Fruit fly (Drosophila melanogaster) whole organism, embryonic: ENCODE results near the gene CG7694.

ENCODE experiments used
- Bgb ChIP-seq: fragments of 200-800 bp; sonication (Bioruptor generic); IDR thresholded peaks from 2 replicates; pipeline ENCODE4 v1.3.6; 2022; ENCODE audit warnings: missing biosample characterization, missing genetic modification characterization; ENCODE audit not compliant: partially characterized antibody
- CG10274 ChIP-seq: fragments of 200-800 bp; sonication (Bioruptor generic); optimal IDR thresholded peaks from 3 replicates; lab custom pipeline; 2017; ENCODE audit warnings: missing biosample characterization, mild to moderate bottlenecking, missing genetic modification characterization
- CG11504 ChIP-seq: fragments of 200-800 bp; sonication (Bioruptor generic); optimal IDR thresholded peaks from 3 replicates; lab custom pipeline; 2019; ENCODE audit warnings: missing biosample characterization, mild to moderate bottlenecking, missing genetic modification characterization, moderate library complexity
- CG12071 ChIP-seq: fragments of 200-800 bp; sonication (Bioruptor generic); optimal IDR thresholded peaks from 3 replicates; lab custom pipeline; 2018; ENCODE audit warnings: missing biosample characterization, mild to moderate bottlenecking, missing genetic modification characterization
- CG15514 ChIP-seq: fragments of 200-800 bp; sonication (Bioruptor generic); optimal IDR thresholded peaks from 3 replicates; lab custom pipeline; 2017; ENCODE audit warnings: missing biosample characterization, missing genetic modification characterization, mild to moderate bottlenecking, moderate library complexity, missing genetic modification reagents
- CG17361 ChIP-seq: fragments of 200-800 bp; sonication (Bioruptor generic); IDR thresholded peaks from 3 replicates; pipeline ENCODE4 v1.3.6; 2022; ENCODE audit warnings: missing biosample characterization, missing genetic modification characterization
- CG17568 ChIP-seq: fragments of 200-800 bp; sonication (Bioruptor generic); optimal IDR thresholded peaks from 2 replicates; lab custom pipeline; 2018; ENCODE audit warnings: missing biosample characterization, mild to moderate bottlenecking, missing genetic modification characterization, moderate library complexity
- CG17829 ChIP-seq: fragments of 200-800 bp; optimal IDR thresholded peaks from 2 replicates; lab custom pipeline; 2019; ENCODE audit warnings: missing biosample characterization, mild to moderate bottlenecking, missing genetic modification characterization, moderate library complexity
- CG18619 ChIP-seq: fragments of 200-800 bp; sonication (Bioruptor generic); optimal IDR thresholded peaks from 3 replicates; lab custom pipeline; 2017; ENCODE audit warnings: missing biosample characterization, mild to moderate bottlenecking, missing genetic modification characterization
- CG2202 ChIP-seq: fragments of 200-800 bp; sonication (Bioruptor generic); optimal IDR thresholded peaks from 2 replicates; lab custom pipeline; 2018; ENCODE audit warnings: missing biosample characterization, mild to moderate bottlenecking, missing genetic modification characterization
- CG32767 ChIP-seq: fragments of 200-800 bp; sonication (Bioruptor generic); IDR thresholded peaks from 2 replicates; pipeline ENCODE4 v1.3.6; 2022; ENCODE audit warnings: missing biosample characterization, missing genetic modification characterization
- CG3281 ChIP-seq: fragments of 200-800 bp; sonication (Bioruptor generic); optimal IDR thresholded peaks from 3 replicates; lab custom pipeline; 2017; ENCODE audit warnings: missing biosample characterization, mild to moderate bottlenecking, missing genetic modification characterization
- CG6175 ChIP-seq: fragments of 200-800 bp; sonication (Bioruptor generic); IDR thresholded peaks from 3 replicates; pipeline ENCODE4 v1.3.6; 2022; ENCODE audit warnings: missing biosample characterization, missing genetic modification characterization
- CG6765 ChIP-seq: fragments of 200-800 bp; sonication (Bioruptor generic); optimal IDR thresholded peaks from 3 replicates; lab custom pipeline; 2017; ENCODE audit warnings: missing biosample characterization, mild to moderate bottlenecking, missing genetic modification characterization
- CG6791 ChIP-seq: fragments of 200-800 bp; sonication (Bioruptor generic); IDR thresholded peaks from 3 replicates; pipeline ENCODE4 v1.3.6; 2022; ENCODE audit warnings: missing biosample characterization, missing genetic modification characterization; ENCODE audit not compliant: partially characterized antibody
- CG7357 ChIP-seq: fragments of 200-800 bp; sonication (Bioruptor generic); IDR thresholded peaks from 3 replicates; pipeline ENCODE4 v1.3.6; 2022; ENCODE audit warnings: missing biosample characterization, missing genetic modification characterization
- Eip74EF ChIP-seq, 2 experiments: fragments of 200-800 bp in 1 of 2; fragments of >200 bp in 1 of 2; sonication (Bioruptor generic) in 1 of 2; optimal IDR thresholded peaks; 2 replicates each; lab custom pipeline; 2017 to 2019; ENCODE audit warnings: missing biosample characterization in 2 of 2, missing genetic modification characterization in 2 of 2, mild to moderate bottlenecking in 1 of 2, moderate library complexity in 1 of 2
- Gsc ChIP-seq: fragments of 200-800 bp; sonication (Bioruptor generic); IDR thresholded peaks from 2 replicates; pipeline ENCODE4 v1.3.6; 2022; ENCODE audit warnings: missing biosample characterization, missing genetic modification characterization
- HLHmδ ChIP-seq: fragments of 200-800 bp; sonication (Bioruptor generic); optimal IDR thresholded peaks from 2 replicates; lab custom pipeline; 2018; ENCODE audit warnings: missing biosample characterization, mild to moderate bottlenecking, missing genetic modification characterization, moderate library complexity
- HmgD ChIP-seq: fragments of 200-800 bp; sonication (Bioruptor generic); optimal IDR thresholded peaks from 3 replicates; lab custom pipeline; 2016; ENCODE audit warnings: missing biosample characterization, missing genetic modification characterization
- Hr39 ChIP-seq: fragments of >200 bp; optimal IDR thresholded peaks from 2 replicates; lab custom pipeline; 2017
- MTF-1 ChIP-seq: fragments of 200-800 bp; sonication (Bioruptor generic); optimal IDR thresholded peaks from 2 replicates; lab custom pipeline; 2018; ENCODE audit warnings: missing biosample characterization, mild to moderate bottlenecking, missing genetic modification characterization, borderline replicate concordance
- Meics ChIP-seq: fragments of 200-800 bp; sonication (Bioruptor generic); optimal IDR thresholded peaks from 2 replicates; lab custom pipeline; 2017; ENCODE audit warnings: missing biosample characterization, mild to moderate bottlenecking, missing genetic modification characterization
- NC2β ChIP-seq: fragments of 200-800 bp; sonication (Bioruptor generic); optimal IDR thresholded peaks from 2 replicates; lab custom pipeline; 2016; ENCODE audit warnings: missing biosample characterization, missing genetic modification characterization
- NK7.1 ChIP-seq: fragments of 200-800 bp; sonication (Bioruptor generic); optimal IDR thresholded peaks from 3 replicates; lab custom pipeline; 2016; ENCODE audit warnings: missing biosample characterization, missing genetic modification characterization
- Oli ChIP-seq: fragments of 200-800 bp; sonication (Bioruptor generic); optimal IDR thresholded peaks from 2 replicates; lab custom pipeline; 2018; ENCODE audit warnings: missing biosample characterization, mild to moderate bottlenecking, missing genetic modification characterization, moderate library complexity
- Poxn ChIP-seq: fragments of 200-800 bp; sonication (Bioruptor generic); IDR thresholded peaks from 2 replicates; pipeline ENCODE4 v1.3.6; 2022; ENCODE audit warnings: missing biosample characterization, missing genetic modification characterization
- Scr ChIP-seq: fragments of 200-800 bp; sonication (Bioruptor generic); IDR thresholded peaks from 2 replicates; pipeline ENCODE4 v1.3.6; 2022; ENCODE audit warnings: missing biosample characterization, missing genetic modification characterization; ENCODE audit not compliant: partially characterized antibody
- Trl ChIP-seq, 3 experiments: fragments of >200 bp in 2 of 3; fragments of 200-800 bp in 1 of 3; sonication (Bioruptor generic) in 1 of 3; optimal IDR thresholded peaks; 2 replicates in 1 of 3; 3 replicates in 2 of 3; lab custom pipeline; 2016 to 2017; ENCODE audit warnings: missing biosample characterization in 1 of 3, missing genetic modification characterization in 1 of 3
- ac ChIP-seq: fragments of 200-800 bp; sonication (Bioruptor generic); optimal IDR thresholded peaks from 3 replicates; lab custom pipeline; 2017; ENCODE audit warnings: missing biosample characterization, mild to moderate bottlenecking, missing genetic modification characterization
- bab2 ChIP-seq: fragments of 200-800 bp; sonication (Bioruptor generic); optimal IDR thresholded peaks from 2 replicates; lab custom pipeline; 2016; ENCODE audit warnings: missing biosample characterization, missing genetic modification characterization
- bcd ChIP-seq: fragments of 200-800 bp; sonication (Bioruptor generic); optimal IDR thresholded peaks from 2 replicates; lab custom pipeline; 2017; ENCODE audit warnings: missing biosample characterization, mild to moderate bottlenecking, missing genetic modification characterization
- bigmax ChIP-seq: fragments of 200-800 bp; sonication (Bioruptor generic); optimal IDR thresholded peaks from 2 replicates; lab custom pipeline; 2018; ENCODE audit warnings: missing biosample characterization, mild to moderate bottlenecking, missing genetic modification characterization
- bowl ChIP-seq: fragments of 200-800 bp; sonication (Bioruptor generic); IDR thresholded peaks from 2 replicates; pipeline ENCODE4 v1.3.6; 2022; ENCODE audit warnings: missing biosample characterization, missing genetic modification characterization
- dan ChIP-seq: fragments of 200-800 bp; sonication (Bioruptor generic); IDR thresholded peaks from 2 replicates; pipeline ENCODE4 v1.3.6; 2022; ENCODE audit warnings: missing biosample characterization, missing genetic modification characterization
- en ChIP-seq: fragments of 200-800 bp; sonication (Bioruptor generic); optimal IDR thresholded peaks from 2 replicates; lab custom pipeline; 2016; ENCODE audit warnings: missing biosample characterization, missing genetic modification characterization
- fd64A ChIP-seq: fragments of 200-800 bp; sonication (Bioruptor generic); optimal IDR thresholded peaks from 3 replicates; lab custom pipeline; 2018; ENCODE audit warnings: missing biosample characterization, mild to moderate bottlenecking, missing genetic modification characterization
- jumu ChIP-seq: fragments of 200-800 bp; sonication (Bioruptor generic); optimal IDR thresholded peaks from 3 replicates; lab custom pipeline; 2016; ENCODE audit warnings: missing biosample characterization, missing genetic modification characterization
- lmd ChIP-seq: fragments of 200-800 bp; sonication (Bioruptor generic); IDR thresholded peaks from 2 replicates; pipeline ENCODE4 v1.3.6; 2022; ENCODE audit warnings: missing biosample characterization, missing genetic modification characterization
- nerfin-1 ChIP-seq: fragments of 200-800 bp; sonication (Bioruptor generic); optimal IDR thresholded peaks from 3 replicates; lab custom pipeline; 2019; ENCODE audit warnings: missing biosample characterization, mild to moderate bottlenecking, missing genetic modification characterization, moderate library complexity
- nerfin-2 ChIP-seq: fragments of 200-800 bp; sonication (Bioruptor generic); IDR thresholded peaks from 2 replicates; pipeline ENCODE4 v1.3.6; 2022; ENCODE audit warnings: missing biosample characterization, missing genetic modification characterization; ENCODE audit not compliant: partially characterized antibody
- pb ChIP-seq: fragments of 200-800 bp; sonication (Bioruptor generic); optimal IDR thresholded peaks from 3 replicates; lab custom pipeline; 2016; ENCODE audit warnings: missing biosample characterization, missing genetic modification characterization
- pnt ChIP-seq: fragments of 200-800 bp; sonication (Bioruptor generic); optimal IDR thresholded peaks from 3 replicates; lab custom pipeline; 2016; ENCODE audit warnings: missing biosample characterization, missing genetic modification characterization
- pros ChIP-seq: fragments of 200-800 bp; sonication (Bioruptor generic); optimal IDR thresholded peaks from 3 replicates; lab custom pipeline; 2019; ENCODE audit warnings: missing biosample characterization, mild to moderate bottlenecking, missing genetic modification characterization, moderate library complexity
- sc ChIP-seq, 3 experiments: fragments of >200 bp in 2 of 3; fragments of 200-800 bp in 1 of 3; sonication (Bioruptor generic) in 1 of 3; optimal IDR thresholded peaks; 2 replicates in 2 of 3; 3 replicates in 1 of 3; lab custom pipeline; 2017; ENCODE audit warnings: mild to moderate bottlenecking in 1 of 3, missing biosample characterization in 1 of 3, missing genetic modification characterization in 1 of 3, missing genetic modification reagents in 1 of 3
- sens-2 ChIP-seq: fragments of 200-800 bp; sonication (Bioruptor generic); IDR thresholded peaks from 2 replicates; pipeline ENCODE4 v1.3.6; 2022; ENCODE audit warnings: missing biosample characterization, missing genetic modification characterization
- tgo ChIP-seq: fragments of 200-800 bp; sonication (Bioruptor generic); IDR thresholded peaks from 3 replicates; pipeline ENCODE4 v1.3.6; 2022; ENCODE audit warnings: missing biosample characterization, missing genetic modification characterization
- vnd ChIP-seq: fragments of 200-800 bp; sonication (Bioruptor generic); IDR thresholded peaks from 3 replicates; pipeline ENCODE4 v1.3.6; 2022; ENCODE audit warnings: missing biosample characterization, missing genetic modification characterization; ENCODE audit not compliant: partially characterized antibody
- z ChIP-seq: fragments of 200-800 bp; sonication (Bioruptor generic); IDR thresholded peaks from 3 replicates; pipeline ENCODE4 v1.3.6; 2022; ENCODE audit warnings: missing biosample characterization, missing genetic modification characterization

The CG7694 gene

DNA sequence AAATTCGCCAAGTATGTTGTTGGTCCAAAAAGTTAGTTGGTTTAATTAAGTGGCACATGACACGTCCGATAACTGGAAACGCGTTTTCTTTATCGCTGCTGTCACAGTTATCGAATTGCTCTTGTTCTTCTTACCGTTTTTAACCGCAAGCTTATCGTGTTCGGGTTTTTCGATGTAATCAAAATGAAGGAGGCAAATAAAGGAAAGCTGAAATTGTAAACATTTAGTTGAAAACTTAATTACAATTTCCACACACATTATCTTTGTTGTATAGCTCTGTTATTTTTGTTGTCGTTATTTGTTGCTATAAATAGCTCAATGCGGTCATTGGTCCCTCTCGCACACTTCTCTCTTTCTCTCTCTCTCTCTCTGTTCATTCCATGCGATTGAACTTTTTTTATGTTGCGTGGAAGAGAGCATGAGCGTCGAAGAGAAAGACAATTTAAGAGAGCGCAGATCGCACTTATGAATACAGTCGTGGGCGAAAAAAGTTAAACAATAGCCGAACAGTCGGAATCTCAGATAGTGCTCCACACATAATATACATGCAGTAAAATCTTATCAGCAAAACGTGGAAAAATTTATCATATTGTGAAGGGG lies 12.5 kb downstream of the CG7694 start (continued):
- TF ChIP-seq nerfin-1 (tag; lab: Kevin White, UChicago): no peak
- TF ChIP-seq MTF-1 (GFP tag; lab: Kevin White, UChicago): peak; percentile 33
- peak; percentile 24 for TF ChIP-seq CG12071 (GFP tag; lab: Kevin White, UChicago)
- no peak for TF ChIP-seq pb (GFP tag; lab: Kevin White, UChicago)
- TF ChIP-seq bab2 (GFP tag; lab: Kevin White, UChicago): no peak
- no peak for TF ChIP-seq CG18619 (GFP tag; lab: Kevin White, UChicago)
- TF ChIP-seq en (GFP tag; lab: Kevin White, UChicago): no peak
- no peak for TF ChIP-seq Eip74EF (GFP tag; optimal IDR thresholded peaks at IDR 0.05; lab: Kevin White, UChicago)
- TF ChIP-seq HLHmδ (GFP tag; lab: Kevin White, UChicago): no peak
- TF ChIP-seq dan (GFP tag; lab: Robert Waterston, UW): no peak
- no peak for TF ChIP-seq CG17361
- no peak for TF ChIP-seq Gsc (GFP tag; lab: Robert Waterston, UW)
- no peak for TF ChIP-seq sens-2
- no peak for TF ChIP-seq bowl (GFP tag; lab: Robert Waterston, UW)
- peak; percentile 58; the same call in 2 of the 3 replicates for TF ChIP-seq z (GFP tag; lab: Robert Waterston, UW)
- no peak for TF ChIP-seq CG10274 (GFP tag; lab: Kevin White, UChicago)
- no peak for TF ChIP-seq lmd (GFP tag; lab: Robert Waterston, UW)
- peak; percentile 2 for TF ChIP-seq CG11504 (tag; lab: Kevin White, UChicago)
- no peak for TF ChIP-seq NC2β (GFP tag; lab: Kevin White, UChicago)
- TF ChIP-seq CG17568 (GFP tag; lab: Kevin White, UChicago): no peak
- TF ChIP-seq NK7.1: no peak
- TF ChIP-seq pnt (GFP tag; lab: Kevin White, UChicago): no peak
- TF ChIP-seq pros: no peak
- TF ChIP-seq Hr39 (lab: Kevin White, UChicago): no peak
- TF ChIP-seq CG6175 (GFP tag; lab: Robert Waterston, UW): no peak
- no peak for TF ChIP-seq CG6765 (GFP tag; lab: Kevin White, UChicago)
- peak; percentile 90 to 97 for TF ChIP-seq Trl (optimal IDR thresholded peaks at IDR 0.05; lab: Kevin White, UChicago)
- no peak for TF ChIP-seq Trl (GFP tag; optimal IDR thresholded peaks at IDR 0.05; lab: Kevin White, UChicago)
- no peak; the same call in 2 of the 3 replicates for TF ChIP-seq CG6791 (GFP tag; lab: Robert Waterston, UW)
- peak; percentile 44 for TF ChIP-seq Bgb (GFP tag; lab: Robert Waterston, UW)
- no peak for TF ChIP-seq tgo (GFP tag; lab: Robert Waterston, UW)
- TF ChIP-seq sc (optimal IDR thresholded peaks at IDR 0.05; lab: Kevin White, UChicago): no peak
- TF ChIP-seq sc (GFP tag; optimal IDR thresholded peaks at IDR 0.05; lab: Kevin White, UChicago): no peak
- TF ChIP-seq CG32767: no peak
- no peak for TF ChIP-seq CG2202 (tag; lab: Kevin White, UChicago)
- TF ChIP-seq CG3281: peak; percentile 4
- TF ChIP-seq Poxn (GFP tag; lab: Robert Waterston, UW): no peak
- TF ChIP-seq nerfin-2 (GFP tag; lab: Robert Waterston, UW): peak; percentile 52; the same call in 1 of the 2 replicates
- peak; percentile 55 for TF ChIP-seq Scr (GFP tag; lab: Robert Waterston, UW)
- TF ChIP-seq CG15514: peak; percentile 3
- TF ChIP-seq HmgD: no peak
- no peak for TF ChIP-seq Oli
- TF ChIP-seq bcd (GFP tag; lab: Kevin White, UChicago): no peak
- TF ChIP-seq ac: no peak
- no peak for TF ChIP-seq jumu (GFP tag; lab: Kevin White, UChicago)
- peak; percentile 11 for TF ChIP-seq fd64A (GFP tag; lab: Kevin White, UChicago)
- no peak for TF ChIP-seq CG17829 (tag; lab: Kevin White, UChicago)
- TF ChIP-seq bigmax (GFP tag; lab: Kevin White, UChicago): no peak
- TF ChIP-seq vnd (GFP tag; lab: Robert Waterston, UW): 0 out of 3 replicates have a peak, but pooled peaks have one; percentile 34
- no peak for TF ChIP-seq CG7357 (GFP tag; lab: Robert Waterston, UW)
- TF ChIP-seq Meics (GFP tag; lab: Kevin White, UChicago): no peak
